Fruit fly (Drosophila melanogaster) whole organism, embryonic: Measurements from ENCODE around the gene nuf.
A peak's percentile ranks its signal among the peaks of the same experiment; 100 is the strongest.

Experiments used
- ATbp ChIP-seq: fragments of 200-800 bp; sonication (Bioruptor generic); optimal IDR thresholded peaks from 2 replicates; lab custom pipeline; 2017; ENCODE audit warnings: missing biosample characterization, mild to moderate bottlenecking, missing genetic modification characterization, missing genetic modification reagents
- Asciz ChIP-seq: fragments of 200-800 bp; sonication (Bioruptor generic); optimal IDR thresholded peaks from 2 replicates; lab custom pipeline; 2017; ENCODE audit warnings: missing biosample characterization, mild to moderate bottlenecking, missing genetic modification characterization, missing genetic modification reagents
- B-H1 ChIP-seq: fragments of 200-800 bp; sonication (Bioruptor generic); IDR thresholded peaks from 3 replicates; pipeline ENCODE4 v1.3.6; 2022; ENCODE audit warnings: missing biosample characterization, missing genetic modification characterization
- CG10267 ChIP-seq: fragments of 200-800 bp; sonication (Bioruptor generic); optimal IDR thresholded peaks from 2 replicates; lab custom pipeline; 2018; ENCODE audit warnings: missing biosample characterization, mild to moderate bottlenecking, missing genetic modification characterization, moderate library complexity
- CG12236 ChIP-seq: fragments of 200-800 bp; sonication (Bioruptor generic); optimal IDR thresholded peaks from 2 replicates; lab custom pipeline; 2016; ENCODE audit warnings: missing biosample characterization, missing genetic modification characterization
- CG12391 ChIP-seq: fragments of 200-800 bp; sonication (Bioruptor generic); optimal IDR thresholded peaks from 3 replicates; lab custom pipeline; 2018; ENCODE audit warnings: missing biosample characterization, mild to moderate bottlenecking, missing genetic modification characterization, moderate library complexity
- CG14667 ChIP-seq: fragments of 200-800 bp; sonication (Bioruptor generic); IDR thresholded peaks from 2 replicates; pipeline ENCODE4 v1.3.6; 2022; ENCODE audit warnings: missing biosample characterization, missing genetic modification characterization
- CG1529 ChIP-seq: fragments of 200-800 bp; sonication (Bioruptor generic); optimal IDR thresholded peaks from 3 replicates; lab custom pipeline; 2018; ENCODE audit warnings: missing biosample characterization, missing genetic modification characterization
- CG15479 ChIP-seq: fragments of 200-800 bp; sonication (Bioruptor generic); optimal IDR thresholded peaks from 3 replicates; lab custom pipeline; 2019; ENCODE audit warnings: missing biosample characterization, mild to moderate bottlenecking, missing genetic modification characterization, moderate library complexity
- CG15601 ChIP-seq: fragments of 200-800 bp; sonication (Bioruptor generic); optimal IDR thresholded peaks from 3 replicates; lab custom pipeline; 2019; ENCODE audit warnings: missing biosample characterization, mild to moderate bottlenecking, missing genetic modification characterization, moderate library complexity
- CG16779 ChIP-seq: fragments of 200-800 bp; sonication (Bioruptor generic); IDR thresholded peaks from 2 replicates; pipeline ENCODE4 v1.3.6; 2022; ENCODE audit warnings: missing biosample characterization, missing genetic modification characterization
- CG17328 ChIP-seq: fragments of 200-800 bp; sonication (Bioruptor generic); IDR thresholded peaks from 2 replicates; pipeline ENCODE4 v1.3.6; 2022; ENCODE audit warnings: missing biosample characterization, missing genetic modification characterization
- CG17361 ChIP-seq: fragments of 200-800 bp; sonication (Bioruptor generic); IDR thresholded peaks from 3 replicates; pipeline ENCODE4 v1.3.6; 2022; ENCODE audit warnings: missing biosample characterization, missing genetic modification characterization
- CG18262 ChIP-seq: fragments of 200-800 bp; optimal IDR thresholded peaks from 3 replicates; lab custom pipeline; 2019; ENCODE audit warnings: missing biosample characterization, mild to moderate bottlenecking, missing genetic modification characterization, moderate library complexity
- CG2199 ChIP-seq: fragments of 200-800 bp; sonication (Bioruptor generic); IDR thresholded peaks from 3 replicates; pipeline ENCODE4 v1.3.6; 2022; ENCODE audit warnings: missing biosample characterization, missing genetic modification characterization
- CG2678 ChIP-seq: fragments of 200-800 bp; sonication (Bioruptor generic); optimal IDR thresholded peaks from 3 replicates; lab custom pipeline; 2019; ENCODE audit warnings: missing biosample characterization, mild to moderate bottlenecking, missing genetic modification characterization, moderate library complexity
- CG2712 ChIP-seq: fragments of 200-800 bp; optimal IDR thresholded peaks from 3 replicates; lab custom pipeline; 2019; ENCODE audit warnings: missing biosample characterization, mild to moderate bottlenecking, missing genetic modification characterization, moderate library complexity
- CG32767 ChIP-seq: fragments of 200-800 bp; sonication (Bioruptor generic); IDR thresholded peaks from 2 replicates; pipeline ENCODE4 v1.3.6; 2022; ENCODE audit warnings: missing biosample characterization, missing genetic modification characterization
- CG4424 ChIP-seq: fragments of 200-800 bp; sonication (Bioruptor generic); optimal IDR thresholded peaks from 3 replicates; lab custom pipeline; 2016; ENCODE audit warnings: missing biosample characterization, missing genetic modification characterization
- CG5180 ChIP-seq: fragments of 200-800 bp; sonication (Bioruptor generic); optimal IDR thresholded peaks from 3 replicates; lab custom pipeline; 2017; ENCODE audit warnings: missing biosample characterization, missing genetic modification characterization, mild to moderate bottlenecking, moderate library complexity, missing genetic modification reagents
- CG6254 ChIP-seq: fragments of 200-800 bp; sonication (Bioruptor generic); optimal IDR thresholded peaks from 3 replicates; lab custom pipeline; 2017; ENCODE audit warnings: mild to moderate bottlenecking, missing biosample characterization, missing genetic modification reagents, missing genetic modification characterization
- CG6272 ChIP-seq: fragments of 200-800 bp; sonication (Bioruptor generic); IDR thresholded peaks from 2 replicates; pipeline ENCODE4 v1.3.6; 2022; ENCODE audit warnings: missing biosample characterization, missing genetic modification characterization
- CG6654 ChIP-seq: fragments of 200-800 bp; sonication (Bioruptor generic); optimal IDR thresholded peaks from 2 replicates; lab custom pipeline; 2017; ENCODE audit warnings: missing biosample characterization, mild to moderate bottlenecking, missing genetic modification characterization
- CG7271 ChIP-seq: fragments of 200-800 bp; sonication (Bioruptor generic); optimal IDR thresholded peaks from 2 replicates; lab custom pipeline; 2018; ENCODE audit warnings: missing biosample characterization, mild to moderate bottlenecking, missing genetic modification characterization, moderate library complexity
- CG8359 ChIP-seq: fragments of 200-800 bp; sonication (Bioruptor generic); optimal IDR thresholded peaks from 2 replicates; lab custom pipeline; 2017; ENCODE audit warnings: missing biosample characterization, mild to moderate bottlenecking, missing genetic modification characterization, borderline replicate concordance
- CG8478 ChIP-seq: fragments of >200 bp; optimal IDR thresholded peaks from 2 replicates; lab custom pipeline; 2018
- Chrac-16 ChIP-seq: fragments of 200-800 bp; sonication (Bioruptor generic); optimal IDR thresholded peaks from 3 replicates; lab custom pipeline; 2016; ENCODE audit warnings: missing biosample characterization, missing genetic modification characterization
- HLH54F ChIP-seq: fragments of 200-800 bp; sonication (Bioruptor generic); optimal IDR thresholded peaks from 3 replicates; lab custom pipeline; 2016; ENCODE audit warnings: missing biosample characterization, missing genetic modification characterization
- PHDP ChIP-seq: fragments of 200-800 bp; sonication (Bioruptor generic); optimal IDR thresholded peaks from 3 replicates; lab custom pipeline; 2018; ENCODE audit warnings: missing biosample characterization, mild to moderate bottlenecking, missing genetic modification characterization, moderate library complexity
- Pdp1 ChIP-seq, 2 experiments: fragments of 200-800 bp; sonication (Bioruptor generic); optimal IDR thresholded peaks; 3 replicates each; lab custom pipeline; 2016; ENCODE audit warnings: missing biosample characterization in 2 of 2, missing genetic modification characterization in 2 of 2, mild to moderate bottlenecking in 1 of 2, moderate library complexity in 1 of 2
- ash1 ChIP-seq: fragments of 200-800 bp; sonication (Bioruptor generic); optimal IDR thresholded peaks from 2 replicates; lab custom pipeline; 2018; ENCODE audit warnings: missing biosample characterization, mild to moderate bottlenecking, missing genetic modification characterization
- bsh ChIP-seq, 2 experiments: fragments of 200-800 bp; sonication (Bioruptor generic); optimal IDR thresholded peaks; 2 replicates each; lab custom pipeline; 2017 to 2018; ENCODE audit warnings: mild to moderate bottlenecking in 2 of 2, missing biosample characterization in 2 of 2, missing genetic modification characterization in 2 of 2, moderate library complexity in 1 of 2
- cad ChIP-seq: fragments of >200 bp; optimal IDR thresholded peaks from 2 replicates; lab custom pipeline; 2017; ENCODE audit warnings: missing biosample characterization, missing genetic modification characterization
- corto ChIP-seq: fragments of 200-800 bp; sonication (Bioruptor generic); optimal IDR thresholded peaks from 2 replicates; lab custom pipeline; 2016; ENCODE audit warnings: missing biosample characterization, mild to moderate bottlenecking, missing genetic modification characterization, moderate library complexity
- dmrt99B ChIP-seq: fragments of 200-800 bp; sonication (Bioruptor generic); optimal IDR thresholded peaks from 2 replicates; lab custom pipeline; 2018; ENCODE audit warnings: missing biosample characterization, mild to moderate bottlenecking, missing genetic modification characterization, moderate library complexity
- fd102C ChIP-seq: fragments of 200-800 bp; sonication (Bioruptor generic); optimal IDR thresholded peaks from 2 replicates; lab custom pipeline; 2018; ENCODE audit warnings: missing biosample characterization, mild to moderate bottlenecking, missing genetic modification characterization, moderate library complexity
- fd96Cb ChIP-seq: fragments of 200-800 bp; sonication (Bioruptor generic); optimal IDR thresholded peaks from 2 replicates; lab custom pipeline; 2018; ENCODE audit warnings: missing biosample characterization, mild to moderate bottlenecking, missing genetic modification characterization, moderate library complexity
- gcm ChIP-seq: fragments of 200-800 bp; sonication (Bioruptor generic); optimal IDR thresholded peaks from 2 replicates; lab custom pipeline; 2019; ENCODE audit warnings: missing biosample characterization, mild to moderate bottlenecking, missing genetic modification characterization, moderate library complexity
- gcm2 ChIP-seq: fragments of 200-800 bp; sonication (Bioruptor generic); optimal IDR thresholded peaks from 2 replicates; lab custom pipeline; 2016; ENCODE audit warnings: missing biosample characterization, missing genetic modification characterization
- gsb ChIP-seq: fragments of 200-800 bp; sonication (Bioruptor generic); IDR thresholded peaks from 2 replicates; pipeline ENCODE4 v1.3.6; 2022; ENCODE audit warnings: missing biosample characterization, missing genetic modification characterization
- gsb-n ChIP-seq: fragments of 200-800 bp; sonication (Bioruptor generic); optimal IDR thresholded peaks from 3 replicates; lab custom pipeline; 2018; ENCODE audit warnings: missing biosample characterization, mild to moderate bottlenecking, missing genetic modification characterization
- her ChIP-seq: fragments of 200-800 bp; sonication (Bioruptor generic); optimal IDR thresholded peaks from 2 replicates; lab custom pipeline; 2016; ENCODE audit warnings: missing biosample characterization, missing genetic modification characterization
- lola ChIP-seq, 3 experiments: fragments of >200 bp in 2 of 3; fragments of 200-800 bp in 1 of 3; sonication (Bioruptor generic) in 1 of 3; optimal IDR thresholded peaks; 2 replicates each; lab custom pipeline; 2017 to 2019; ENCODE audit warnings: missing biosample characterization in 3 of 3, missing genetic modification characterization in 3 of 3, mild to moderate bottlenecking in 1 of 3, moderate library complexity in 1 of 3
- odd ChIP-seq: fragments of 200-800 bp; sonication (Bioruptor generic); optimal IDR thresholded peaks from 2 replicates; lab custom pipeline; 2017; ENCODE audit warnings: missing biosample characterization, mild to moderate bottlenecking, missing genetic modification characterization
- org-1 ChIP-seq: fragments of 200-800 bp; sonication (Bioruptor generic); optimal IDR thresholded peaks from 2 replicates; lab custom pipeline; 2017; ENCODE audit warnings: missing biosample characterization, missing genetic modification characterization
- phol ChIP-seq: fragments of 200-800 bp; sonication (Bioruptor generic); optimal IDR thresholded peaks from 3 replicates; lab custom pipeline; 2018; ENCODE audit warnings: missing biosample characterization, mild to moderate bottlenecking, missing genetic modification characterization, moderate library complexity
- pros ChIP-seq: fragments of 200-800 bp; sonication (Bioruptor generic); optimal IDR thresholded peaks from 3 replicates; lab custom pipeline; 2019; ENCODE audit warnings: missing biosample characterization, mild to moderate bottlenecking, missing genetic modification characterization, moderate library complexity
- sens ChIP-seq: fragments of 200-800 bp; sonication (Bioruptor generic); peaks from one replicate; lab custom pipeline; 2016; ENCODE audit warnings: missing biosample characterization, missing genetic modification characterization
- wek ChIP-seq: fragments of 200-800 bp; sonication (Bioruptor generic); optimal IDR thresholded peaks from 3 replicates; lab custom pipeline; 2018; ENCODE audit warnings: missing biosample characterization, mild to moderate bottlenecking, missing genetic modification characterization, moderate library complexity

nuf gene

dm6 chr3L:14193962-14194503 lies 3.4 kb downstream of the nuf start (continued):
- TF ChIP-seq CG12391 (tag; lab: Kevin White, UChicago) (peak; percentile 43), Pdp1 (GFP tag; optimal IDR thresholded peaks at IDR 0.05; lab: Kevin White, UChicago) (no peak), CG7271 (tag; lab: Kevin White, UChicago) (peak; percentile 48), Asciz (GFP tag; lab: Kevin White, UChicago) (peak; percentile 32), gsb-n (peak; percentile 57), CG15479 (GFP tag; lab: Kevin White, UChicago) (peak; percentile 1), CG8478 (lab: Kevin White, UChicago) (no peak), ATbp (GFP tag; lab: Kevin White, UChicago) (peak; percentile 75), CG32767 (0 out of 2 replicates have a peak, but pooled peaks have one; percentile 20), CG2199 (0 out of 3 replicates have a peak, but pooled peaks have one; percentile 14), phol (peak; percentile 16), HLH54F (no peak), CG2678 (peak; percentile 4), pros (GFP tag; lab: Kevin White, UChicago) (peak; percentile 7), cad (GFP tag; lab: Kevin White, UChicago) (peak; percentile 65), Chrac-16 (GFP tag; lab: Kevin White, UChicago) (no peak), CG6272 (GFP tag; lab: Robert Waterston, UW) (no peak), her (GFP tag; lab: Kevin White, UChicago) (no peak), ash1 (GFP tag; lab: Kevin White, UChicago) (no peak), PHDP (tag; lab: Kevin White, UChicago) (peak; percentile 10), CG6654 (GFP tag; lab: Kevin White, UChicago) (no peak), CG8359 (GFP tag; lab: Kevin White, UChicago) (peak; percentile 33), CG6254 (peak; percentile 3), gcm (peak; percentile 41), gcm2 (no peak), CG17328 (GFP tag; lab: Robert Waterston, UW) (peak; percentile 20; the same call in 1 of the 2 replicates), sens (peak; percentile 79), CG12236 (peak; percentile 8), CG1529 (GFP tag; lab: Kevin White, UChicago) (peak; percentile 28), CG5180 (GFP tag; lab: Kevin White, UChicago) (peak; percentile 34), dmrt99B (peak; percentile 28), org-1 (GFP tag; lab: Kevin White, UChicago) (peak; percentile 2), CG4424 (GFP tag; lab: Kevin White, UChicago) (no peak), corto (no peak), odd (GFP tag; lab: Kevin White, UChicago) (peak; percentile 21), CG15601 (tag; lab: Kevin White, UChicago) (peak; percentile 42), bsh (GFP tag; optimal IDR thresholded peaks at IDR 0.05; lab: Kevin White, UChicago) (peak in 1 of 2 experiments; percentile 60), lola (GFP tag; optimal IDR thresholded peaks at IDR 0.05; lab: Kevin White, UChicago) (peak in 1 of 3 experiments; percentile 27), gsb (GFP tag; lab: Robert Waterston, UW) (no peak), fd102C (GFP tag; lab: Kevin White, UChicago) (peak; percentile 40), fd96Cb (peak; percentile 0), CG16779 (GFP tag; lab: Robert Waterston, UW) (no peak), CG14667 (GFP tag; lab: Robert Waterston, UW) (no peak), CG18262 (tag; lab: Kevin White, UChicago) (peak; percentile 45), CG2712 (tag; lab: Kevin White, UChicago) (peak; percentile 51), CG10267 (tag; lab: Kevin White, UChicago) (peak; percentile 40), B-H1 (no peak; the same call in 2 of the 3 replicates), CG17361 (GFP tag; lab: Robert Waterston, UW) (peak; percentile 53; the same call in 1 of the 3 replicates), wek (GFP tag; lab: Kevin White, UChicago) (peak; percentile 53)
